Fruit fly (Drosophila melanogaster): ENCODE measurements around the gene salt.
A peak's percentile ranks its signal among the peaks of the same experiment; 100 is the strongest.

salt gene

DNA sequence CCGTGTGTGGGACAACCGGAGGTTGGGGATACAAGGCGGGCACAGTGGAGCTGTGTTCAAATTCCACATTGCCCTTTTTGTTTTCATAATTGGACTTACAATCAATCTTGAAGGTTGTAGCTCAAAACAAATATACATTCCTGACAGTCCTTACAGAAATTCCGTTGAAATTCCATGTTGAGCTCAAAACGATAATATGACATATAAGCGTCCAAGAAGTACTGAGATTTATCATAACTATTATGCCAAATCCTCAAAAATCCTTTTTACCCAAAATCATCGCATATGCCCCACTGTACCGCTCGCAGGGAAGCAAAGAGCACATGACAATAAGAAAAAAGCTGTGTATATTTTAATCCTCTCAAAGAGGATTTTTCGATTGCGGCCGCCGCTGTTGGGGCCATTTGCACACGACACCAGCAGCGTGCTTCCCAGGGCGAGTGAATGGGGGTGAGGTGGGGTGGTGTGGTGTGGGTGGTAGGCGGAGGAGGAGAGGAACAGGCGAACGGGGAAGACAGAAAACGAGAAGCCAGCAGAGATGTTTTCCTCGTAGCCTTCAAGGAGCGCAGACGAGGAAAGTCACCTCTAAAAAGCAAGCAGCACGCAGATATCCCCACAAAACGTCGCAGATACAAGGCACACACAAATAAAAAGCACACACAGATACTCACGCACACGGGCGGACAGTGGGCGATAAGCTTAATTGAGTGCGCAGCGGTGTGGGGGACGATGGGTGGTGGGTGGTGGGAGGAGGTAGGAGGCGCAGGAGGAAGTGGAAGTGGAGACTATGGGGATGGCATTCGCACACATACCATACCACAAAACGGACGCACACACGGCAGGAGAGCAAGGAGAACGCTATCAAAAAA, 37.0 kb downstream of the salt start (continued):
- TF ChIP-seq Sox102F (GFP tag; optimal IDR thresholded peaks at IDR 0.05), result peak; percentile 68
- no peak for TF ChIP-seq btn (GFP tag; optimal IDR thresholded peaks at IDR 0.05)
- no peak for TF ChIP-seq yki (optimal IDR thresholded peaks at IDR 0.05)
- peak; percentile 23 for TF ChIP-seq CG5180 (GFP tag; optimal IDR thresholded peaks at IDR 0.05)
- TF ChIP-seq CG17912 (GFP tag; optimal IDR thresholded peaks at IDR 0.05), result no peak
- TF ChIP-seq bsh (GFP tag; optimal IDR thresholded peaks at IDR 0.05), result peak; percentile 51 to 64
- peak; percentile 27 for TF ChIP-seq CG8944 (GFP tag; optimal IDR thresholded peaks at IDR 0.05)
- peak; percentile 36; the same call in 1 of the 2 replicates for TF ChIP-seq al (GFP tag; IDR thresholded peaks at IDR 0.05)
- no peak for TF ChIP-seq trem (tag; optimal IDR thresholded peaks at IDR 0.05)
- TF ChIP-seq Ptx1 (GFP tag; IDR thresholded peaks at IDR 0.05), result peak; percentile 62
- TF ChIP-seq stc (GFP tag; IDR thresholded peaks at IDR 0.05), result peak; percentile 50; the same call in 1 of the 2 replicates
- TF ChIP-seq crc (GFP tag; optimal IDR thresholded peaks at IDR 0.05), result peak; percentile 24
- TF ChIP-seq Awh (GFP tag; IDR thresholded peaks at IDR 0.05), result no peak
- peak; percentile 70 for TF ChIP-seq CG9609 (GFP tag; optimal IDR thresholded peaks at IDR 0.05)
- peak; percentile 73 for TF ChIP-seq CG13424 (tag; optimal IDR thresholded peaks at IDR 0.05)
- TF ChIP-seq CG30403 (GFP tag; optimal IDR thresholded peaks at IDR 0.05), result peak; percentile 68
- peak; percentile 50 for TF ChIP-seq az2 (GFP tag; optimal IDR thresholded peaks at IDR 0.05)
- no peak for TF ChIP-seq aop (GFP tag; IDR thresholded peaks at IDR 0.05)
- TF ChIP-seq nau (GFP tag; optimal IDR thresholded peaks at IDR 0.05), result peak; percentile 21
- peak; percentile 36 for TF ChIP-seq CG1529 (GFP tag; optimal IDR thresholded peaks at IDR 0.05)
- 0 out of 3 replicates have a peak, but pooled peaks have one; percentile 22 for TF ChIP-seq B-H1 (GFP tag; IDR thresholded peaks at IDR 0.05)
- peak; percentile 23 for TF ChIP-seq Chrac-16 (GFP tag; optimal IDR thresholded peaks at IDR 0.05)
- TF ChIP-seq CG9215 (GFP tag; IDR thresholded peaks at IDR 0.05), result peak; percentile 58
- TF ChIP-seq CG8924 (tag; optimal IDR thresholded peaks at IDR 0.05), result peak; percentile 41
- TF ChIP-seq wdn (GFP tag; IDR thresholded peaks at IDR 0.05), result 0 out of 2 replicates have a peak, but pooled peaks have one; percentile 58
- TF ChIP-seq scrt (GFP tag; optimal IDR thresholded peaks at IDR 0.05), result peak; percentile 13
- peak; percentile 52; the same call in 2 of the 4 replicates for TF ChIP-seq Gug (GFP tag; IDR thresholded peaks at IDR 0.05)
- peak; percentile 55 for TF ChIP-seq tio (GFP tag; optimal IDR thresholded peaks at IDR 0.05)
- TF ChIP-seq chinmo (GFP tag; IDR thresholded peaks at IDR 0.05; ENCODE audit: partially characterized antibody), result 0 out of 4 replicates have a peak, but pooled peaks have one; percentile 40
- TF ChIP-seq CG17361 (GFP tag; IDR thresholded peaks at IDR 0.05), result peak; percentile 77
- TF ChIP-seq NFAT (GFP tag; IDR thresholded peaks at IDR 0.05), result no peak
- peak; percentile 68 for TF ChIP-seq PHDP (tag; optimal IDR thresholded peaks at IDR 0.05)
- TF ChIP-seq nerfin-1 (tag; optimal IDR thresholded peaks at IDR 0.05), result peak; percentile 11
- peak; percentile 55 for TF ChIP-seq fu2 (GFP tag; optimal IDR thresholded peaks at IDR 0.05)
- TF ChIP-seq CG7786 (GFP tag; optimal IDR thresholded peaks at IDR 0.05), result peak; percentile 68
- TF ChIP-seq cwo (GFP tag; optimal IDR thresholded peaks at IDR 0.05), result peak; percentile 48
- no peak for TF ChIP-seq hbn (GFP tag; IDR thresholded peaks at IDR 0.05; ENCODE audit: partially characterized antibody)
- TF ChIP-seq klu (GFP tag; IDR thresholded peaks at IDR 0.05), result no peak
- TF ChIP-seq salm (tag; optimal IDR thresholded peaks at IDR 0.05), result peak; percentile 2
- TF ChIP-seq CG7357 (GFP tag; IDR thresholded peaks at IDR 0.05), result peak; percentile 54; the same call in 2 of the 3 replicates
- peak; percentile 30 for TF ChIP-seq sd (tag; optimal IDR thresholded peaks at IDR 0.05)
- TF ChIP-seq Hr78 (GFP tag; optimal IDR thresholded peaks at IDR 0.05), result no peak
- peak; percentile 74 for TF ChIP-seq Oli (tag; optimal IDR thresholded peaks at IDR 0.05)
- peak; percentile 45; the same call in 1 of the 3 replicates for TF ChIP-seq sr (GFP tag; IDR thresholded peaks at IDR 0.05)
- 0 out of 2 replicates have a peak, but pooled peaks have one; percentile 5 for TF ChIP-seq CG10321 (GFP tag; IDR thresholded peaks at IDR 0.05)
- no peak for TF ChIP-seq Tbp (GFP tag; optimal IDR thresholded peaks at IDR 0.05)
- peak; percentile 5 for TF ChIP-seq CG3407 (GFP tag; optimal IDR thresholded peaks at IDR 0.05)
- peak; percentile 73 for TF ChIP-seq Meics (GFP tag; optimal IDR thresholded peaks at IDR 0.05)

Data from whole organism, embryonic.